Worm (Caenorhabditis elegans) whole organism, mixed stage, embryonic: ENCODE data around the gene fbxb-107.

Experiments
- drap-1 ChIP-seq: fragments of 200-800 bp; sonication (Bioruptor generic); optimal IDR thresholded peaks from 3 replicates; lab custom pipeline; 2018; ENCODE audit warnings: mild to moderate bottlenecking, missing genetic modification characterization, missing compliant biosample characterization
- lsy-2 ChIP-seq: fragments of 150-350 bp; optimal IDR thresholded peaks from 2 replicates; lab custom pipeline; 2014; ENCODE audit warnings: missing biosample characterization, missing genetic modification characterization
- mab-5 ChIP-seq: fragments of 150-350 bp; optimal IDR thresholded peaks from 2 replicates; lab custom pipeline; 2014; ENCODE audit warnings: missing biosample characterization, missing genetic modification characterization
- nhr-28 ChIP-seq: fragments of 150-350 bp; optimal IDR thresholded peaks from 2 replicates; lab custom pipeline; 2014; ENCODE audit warnings: missing biosample characterization, missing genetic modification characterization
- unc-62 ChIP-seq: fragments of 150-350 bp; optimal IDR thresholded peaks from 2 replicates; lab custom pipeline; 2014; ENCODE audit warnings: missing biosample characterization, missing genetic modification reagents, missing genetic modification characterization

ce11 chrII:2709942-2710341 lies 48.6 kb upstream of the fbxb-107 start, which contains the start of gene T05A8.1:
- TF ChIP-seq drap-1 (GFP tag; lab: Kevin White, UChicago) (no peak), lsy-2 (tag; lab: Kevin White, UChicago) (no peak), mab-5 (tag; lab: Kevin White, UChicago) (no peak), nhr-28 (tag; lab: Kevin White, UChicago) (no peak), unc-62 (GFP tag; lab: Kevin White, UChicago) (no peak)
